Fruit fly (Drosophila melanogaster): Measurements from ENCODE around the gene CG11693.

CG11693 gene

dm6 chr3R:8305110-8305509 is 5.5 kb downstream of the CG11693 start, which contains the start of gene Sgt1 (continued):
- TF ChIP-seq CG7745 (tag; optimal IDR thresholded peaks at IDR 0.05): peak; percentile 29
- no peak for TF ChIP-seq CG6854 (GFP tag; optimal IDR thresholded peaks at IDR 0.05)
- no peak for TF ChIP-seq toy (GFP tag; IDR thresholded peaks at IDR 0.05)
- TF ChIP-seq CG14860 (GFP tag; IDR thresholded peaks at IDR 0.05; ENCODE audit: partially characterized antibody): peak; percentile 84
- peak; percentile 16 for TF ChIP-seq caup (GFP tag; optimal IDR thresholded peaks at IDR 0.05; ENCODE audit: severe bottlenecking)
- TF ChIP-seq Opbp (GFP tag; IDR thresholded peaks at IDR 0.05; ENCODE audit: partially characterized antibody): peak; percentile 82; the same call in 2 of the 3 replicates
- no peak for TF ChIP-seq GATAe (GFP tag; conservative IDR thresholded peaks at IDR 0.05)
- TF ChIP-seq CG2199 (GFP tag; IDR thresholded peaks at IDR 0.05): no peak
- peak; percentile 79 for TF ChIP-seq gro (GFP tag; optimal IDR thresholded peaks at IDR 0.05)
- no peak for TF ChIP-seq HLH3B (GFP tag; IDR thresholded peaks at IDR 0.05)
- TF ChIP-seq CG8359 (GFP tag; optimal IDR thresholded peaks at IDR 0.05; ENCODE audit: borderline replicate concordance): no peak
- no peak for TF ChIP-seq CG30431 (GFP tag; optimal IDR thresholded peaks at IDR 0.05)
- peak; percentile 31 for TF ChIP-seq tx (GFP tag; optimal IDR thresholded peaks at IDR 0.05)
- no peak for TF ChIP-seq gsb (GFP tag; IDR thresholded peaks at IDR 0.05)
- TF ChIP-seq Lhr (GFP tag; optimal IDR thresholded peaks at IDR 0.05): peak; percentile 95
- TF ChIP-seq CG15073 (GFP tag; optimal IDR thresholded peaks at IDR 0.05): no peak
- TF ChIP-seq Deaf1 (tag; optimal IDR thresholded peaks at IDR 0.05): no peak
- TF ChIP-seq tll (GFP tag; optimal IDR thresholded peaks at IDR 0.05): peak in 1 of 2 experiments; percentile 50
- no peak for TF ChIP-seq stc (GFP tag; IDR thresholded peaks at IDR 0.05)
- no peak for TF ChIP-seq C15 (GFP tag; IDR thresholded peaks at IDR 0.05)
- no peak for TF ChIP-seq ac (GFP tag; optimal IDR thresholded peaks at IDR 0.05)
- no peak for TF ChIP-seq CG11398 (GFP tag; optimal IDR thresholded peaks at IDR 0.05)
- TF ChIP-seq Side (GFP tag; optimal IDR thresholded peaks at IDR 0.05): peak; percentile 26
- TF ChIP-seq phol (tag; optimal IDR thresholded peaks at IDR 0.05): peak; percentile 69
- TF ChIP-seq da (GFP tag; optimal IDR thresholded peaks at IDR 0.05): no peak
- no peak for TF ChIP-seq H2.0 (GFP tag; IDR thresholded peaks at IDR 0.05)
- 0 out of 3 replicates have a peak, but pooled peaks have one; percentile 29 for TF ChIP-seq Dbx (GFP tag; IDR thresholded peaks at IDR 0.05)
- TF ChIP-seq CG10147 (GFP tag; optimal IDR thresholded peaks at IDR 0.05): peak; percentile 7
- no peak for TF ChIP-seq crol (GFP tag; IDR thresholded peaks at IDR 0.05)
- TF ChIP-seq dmrt99B (tag; optimal IDR thresholded peaks at IDR 0.05): no peak
- no peak for TF ChIP-seq CG10979 (tag; optimal IDR thresholded peaks at IDR 0.05)
- TF ChIP-seq jumu (GFP tag; optimal IDR thresholded peaks at IDR 0.05): peak; percentile 63
- no peak for TF ChIP-seq CG6254 (GFP tag; optimal IDR thresholded peaks at IDR 0.05)
- TF ChIP-seq tgo (GFP tag; IDR thresholded peaks at IDR 0.05): no peak
- no peak for TF ChIP-seq gem (tag; optimal IDR thresholded peaks at IDR 0.05)
- peak; percentile 73 for TF ChIP-seq mam (GFP tag; optimal IDR thresholded peaks at IDR 0.05)
- no peak for TF ChIP-seq ara (GFP tag; IDR thresholded peaks at IDR 0.05)
- peak; percentile 24 for TF ChIP-seq ems (GFP tag; optimal IDR thresholded peaks at IDR 0.05)
- TF ChIP-seq z (GFP tag; IDR thresholded peaks at IDR 0.05): no peak
- peak; percentile 84 for TF ChIP-seq CG2116 (GFP tag; optimal IDR thresholded peaks at IDR 0.05)
- peak; percentile 45 for TF ChIP-seq Dad (GFP tag; optimal IDR thresholded peaks at IDR 0.05)
- TF ChIP-seq sisA (GFP tag; IDR thresholded peaks at IDR 0.05): no peak
- TF ChIP-seq Jarid2 (GFP tag; optimal IDR thresholded peaks at IDR 0.05): no peak
- peak; percentile 85 for TF ChIP-seq amos (GFP tag; IDR thresholded peaks at IDR 0.05; ENCODE audit: partially characterized antibody)
- peak; percentile 30 for TF ChIP-seq NC2β (GFP tag; optimal IDR thresholded peaks at IDR 0.05)
- peak; percentile 87 for TF ChIP-seq YL-1 (GFP tag; optimal IDR thresholded peaks at IDR 0.05)
- TF ChIP-seq CG9932 (GFP tag; IDR thresholded peaks at IDR 0.05): peak; percentile 78
- no peak for TF ChIP-seq Drgx (GFP tag; IDR thresholded peaks at IDR 0.05)
- TF ChIP-seq CG10565 (GFP tag; optimal IDR thresholded peaks at IDR 0.05): no peak
- TF ChIP-seq Ets65A (GFP tag): peak; percentile 95
- peak; percentile 85 for TF ChIP-seq CG13287 (GFP tag; IDR thresholded peaks at IDR 0.05; ENCODE audit: partially characterized antibody)

All from whole organism, embryonic.